Worm (Caenorhabditis elegans) whole organism, L1 larva: ENCODE results near the gene D2096.6.

Experiments used
- efl-1 ChIP-seq, 4 experiments: fragments of 150-350 bp; optimal IDR thresholded peaks in 3 of 4; peaks in 1 of 4; 1 replicate in 1 of 4; 2 replicates in 3 of 4; lab custom pipeline; 2014; ENCODE audit warnings: missing biosample characterization in 2 of 4, missing genetic modification characterization in 2 of 4, missing genetic modification reagents in 2 of 4
- unc-30 ChIP-seq: sonication (generic microtip); optimal IDR thresholded peaks from 2 replicates; lab custom pipeline; 2017; ENCODE audit warnings: missing biosample characterization, missing genetic modification characterization

- no peak for TF ChIP-seq unc-30 (tag; lab: Kevin White, UChicago)
- no peak for TF ChIP-seq efl-1 (optimal IDR thresholded peaks at IDR 0.05; lab: Kevin White, UChicago)
- no peak for TF ChIP-seq efl-1 (GFP tag; optimal IDR thresholded peaks at IDR 0.05 in 1 of 2; lab: Kevin White, UChicago)
These were observed 11.3 kb upstream of the D2096.6 start for ce11 chrIV:8380266-8380850.
